Worm (Caenorhabditis elegans): Measurements from ENCODE around the gene nhr-286.

nhr-286 gene

DNA sequence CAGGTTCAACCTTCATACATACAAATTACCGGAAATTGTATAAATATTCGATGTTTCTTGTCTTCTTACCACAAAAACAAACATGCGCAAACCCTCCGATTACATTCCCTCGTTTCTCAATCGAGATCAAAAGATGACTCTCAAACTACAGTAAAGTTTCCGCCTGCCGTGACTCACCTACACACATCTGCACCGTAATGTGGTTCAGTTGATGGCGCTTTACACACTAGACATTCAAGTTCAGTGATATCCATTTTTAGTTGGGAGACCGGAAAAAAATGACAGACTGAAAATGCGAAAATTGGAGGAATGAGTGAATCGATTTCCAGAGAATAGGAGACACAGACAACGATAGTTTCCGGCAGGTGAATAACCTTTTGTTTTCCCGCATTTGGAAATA is at the start of gene nhr-286:
Gene nhr-286, minus strand, starts transcription at position 324 of the 400 bp plus-strand sequence.
- TF ChIP-seq him-1 (tag; optimal IDR thresholded peaks at IDR 0.05) (no peak), dao-5 (tag; optimal IDR thresholded peaks at IDR 0.05) (no peak)

- TF ChIP-seq W03F9.2 (tag; optimal IDR thresholded peaks at IDR 0.05) (no peak), him-1 (tag; optimal IDR thresholded peaks at IDR 0.05) (no peak), dao-5 (tag; optimal IDR thresholded peaks at IDR 0.05) (no peak)
Observed at ce11 chrV:7140368-7140767, 49.0 kb upstream of the nhr-286 start.

- TF ChIP-seq him-1 (tag; optimal IDR thresholded peaks at IDR 0.05), result no peak
- no peak for TF ChIP-seq W03F9.2 (tag; optimal IDR thresholded peaks at IDR 0.05)
- no peak for TF ChIP-seq dao-5 (tag; optimal IDR thresholded peaks at IDR 0.05)
Observed at ce11 chrV:7138320-7138719, 46.9 kb upstream of the nhr-286 start, which contains the start of gene str-112. Gene str-112 (minus strand): TSS chrV:7138420.

- TF ChIP-seq him-1 (tag; optimal IDR thresholded peaks at IDR 0.05) (no peak), W03F9.2 (tag; optimal IDR thresholded peaks at IDR 0.05) (no peak), dao-5 (tag; optimal IDR thresholded peaks at IDR 0.05) (no peak)
Observed at ce11 chrV:7136859-7137258, 45.4 kb upstream of the nhr-286 start.

DNA sequence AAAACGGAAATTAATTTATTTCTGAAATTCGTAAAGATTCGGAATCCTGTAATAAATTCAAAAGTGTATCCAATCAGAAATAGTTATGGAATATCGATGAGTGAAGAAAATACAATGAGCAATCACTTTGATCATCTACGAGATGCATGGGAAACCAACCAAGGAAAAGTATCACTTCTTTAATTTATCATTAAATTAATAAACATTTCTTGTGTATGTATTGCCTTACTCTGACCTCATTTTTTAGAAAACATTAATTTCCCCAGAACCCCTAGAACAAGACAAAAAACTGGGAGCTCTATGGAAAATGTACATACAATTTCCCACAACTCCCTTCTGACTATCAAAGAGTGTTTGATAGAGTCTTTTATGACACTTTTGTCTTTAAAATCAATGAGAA is 42.6 kb upstream of the nhr-286 start, which contains the start of gene F10D2.16:
Gene F10D2.16, plus strand, starts transcription at position 301 of the 400 bp plus-strand sequence.
- TF ChIP-seq W03F9.2 (tag; optimal IDR thresholded peaks at IDR 0.05), result no peak
- TF ChIP-seq him-1 (tag; optimal IDR thresholded peaks at IDR 0.05), result no peak
- no peak for TF ChIP-seq dao-5 (tag; optimal IDR thresholded peaks at IDR 0.05)

ce11 chrV:7132248-7132647 is 40.8 kb upstream of the nhr-286 start, which contains the start of gene sre-10:
Gene sre-10 (plus strand): TSS chrV:7132548.
- TF ChIP-seq dao-5 (tag; optimal IDR thresholded peaks at IDR 0.05) (no peak), him-1 (tag; optimal IDR thresholded peaks at IDR 0.05) (no peak), W03F9.2 (tag; optimal IDR thresholded peaks at IDR 0.05) (no peak)

ce11 chrV:7130974-7131373 is 39.6 kb upstream of the nhr-286 start, which contains the start of gene srx-36:
Gene srx-36 (minus strand): TSS chrV:7131074.
- TF ChIP-seq him-1 (tag; optimal IDR thresholded peaks at IDR 0.05) (no peak), dao-5 (tag; optimal IDR thresholded peaks at IDR 0.05) (no peak), W03F9.2 (tag; optimal IDR thresholded peaks at IDR 0.05) (no peak)

ce11 chrV:7129460-7129859 is 38.0 kb upstream of the nhr-286 start, which contains the start of gene T01C4.8:
Gene T01C4.8 (minus strand): TSS chrV:7129560.
- TF ChIP-seq dao-5 (tag; optimal IDR thresholded peaks at IDR 0.05) (no peak), W03F9.2 (tag; optimal IDR thresholded peaks at IDR 0.05) (no peak), him-1 (tag; optimal IDR thresholded peaks at IDR 0.05) (no peak)

DNA sequence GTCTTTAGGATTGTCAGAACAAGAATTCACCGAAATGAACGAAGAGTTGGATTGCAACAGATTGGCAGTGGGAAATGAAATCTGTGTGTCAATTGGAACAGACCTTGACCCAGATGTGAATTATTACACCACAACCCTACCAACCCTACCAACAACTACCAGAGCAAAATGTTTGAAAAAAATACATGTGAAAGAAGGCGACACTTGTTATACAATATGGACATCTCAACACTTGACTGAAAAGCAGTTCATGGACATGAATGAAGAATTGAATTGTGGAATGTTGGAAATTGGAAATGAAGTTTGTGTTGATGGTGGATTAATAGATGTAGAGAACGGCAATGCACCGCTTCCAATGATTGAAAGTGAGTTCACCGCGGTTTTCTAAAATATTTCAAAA is 32.6 kb upstream of the nhr-286 start:
- no peak for TF ChIP-seq him-1 (tag; optimal IDR thresholded peaks at IDR 0.05)
- TF ChIP-seq dao-5 (tag; optimal IDR thresholded peaks at IDR 0.05), result no peak
- TF ChIP-seq W03F9.2 (tag; optimal IDR thresholded peaks at IDR 0.05), result no peak

- TF ChIP-seq dao-5 (tag; optimal IDR thresholded peaks at IDR 0.05) (no peak), him-1 (tag; optimal IDR thresholded peaks at IDR 0.05) (no peak), W03F9.2 (tag; optimal IDR thresholded peaks at IDR 0.05) (no peak)
Observed at ce11 chrV:7123188-7123708, 31.8 kb upstream of the nhr-286 start, which contains the start of gene lmd-5. Gene lmd-5 (plus strand): TSS chrV:7123658.

DNA sequence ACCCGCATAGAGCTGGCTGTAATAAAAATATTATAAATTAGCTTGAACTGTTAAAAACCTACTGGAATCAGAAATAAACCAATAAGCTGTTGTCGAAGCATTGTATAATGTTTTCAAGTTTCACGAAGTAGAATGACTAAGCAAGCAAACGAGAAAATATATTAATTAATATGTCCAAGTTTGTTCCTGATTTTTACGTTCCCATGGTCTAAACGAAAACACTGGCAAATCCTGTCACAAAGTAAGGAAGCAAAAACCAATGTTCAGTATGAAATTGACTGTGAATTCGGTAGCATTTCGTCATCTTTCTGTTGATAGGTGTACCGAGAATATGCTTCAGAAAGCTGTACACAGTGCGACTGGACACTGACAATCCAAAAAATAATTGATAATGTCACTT is 28.8 kb upstream of the nhr-286 start, which contains the start of gene srx-34:
Gene srx-34, minus strand, starts transcription at position 101 of the 400 bp plus-strand sequence.
- TF ChIP-seq him-1 (tag; optimal IDR thresholded peaks at IDR 0.05) (no peak), W03F9.2 (tag; optimal IDR thresholded peaks at IDR 0.05) (no peak), dao-5 (tag; optimal IDR thresholded peaks at IDR 0.05) (no peak)

DNA sequence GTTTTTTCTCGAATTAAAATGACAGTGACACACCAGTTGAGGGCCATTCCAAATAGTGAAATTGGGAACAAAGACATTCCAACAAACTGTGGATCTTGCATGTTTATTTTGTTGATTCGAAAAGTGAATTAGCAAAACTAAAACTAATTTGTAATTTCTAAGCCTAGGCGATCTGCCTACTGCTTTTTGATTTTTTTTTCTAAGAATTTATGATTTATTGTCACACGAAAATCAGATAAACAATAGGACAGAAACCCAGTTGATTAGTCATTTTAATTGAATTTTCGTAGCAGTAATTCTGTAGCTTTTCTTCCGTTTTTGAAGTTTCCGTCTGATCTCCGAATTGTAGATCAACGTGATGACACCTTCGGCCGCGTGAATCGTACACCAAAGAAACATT is 27.4 kb upstream of the nhr-286 start, which contains the start of gene srx-33:
Gene srx-33, minus strand, starts transcription at position 101 of the 400 bp plus-strand sequence.
- TF ChIP-seq W03F9.2 (tag; optimal IDR thresholded peaks at IDR 0.05) (no peak), him-1 (tag; optimal IDR thresholded peaks at IDR 0.05) (no peak), dao-5 (tag; optimal IDR thresholded peaks at IDR 0.05) (no peak)

ce11 chrV:7112223-7112622 is 20.8 kb upstream of the nhr-286 start:
- no peak for TF ChIP-seq him-1 (tag; optimal IDR thresholded peaks at IDR 0.05)
- TF ChIP-seq dao-5 (tag; optimal IDR thresholded peaks at IDR 0.05), result no peak
- TF ChIP-seq W03F9.2 (tag; optimal IDR thresholded peaks at IDR 0.05), result no peak

DNA sequence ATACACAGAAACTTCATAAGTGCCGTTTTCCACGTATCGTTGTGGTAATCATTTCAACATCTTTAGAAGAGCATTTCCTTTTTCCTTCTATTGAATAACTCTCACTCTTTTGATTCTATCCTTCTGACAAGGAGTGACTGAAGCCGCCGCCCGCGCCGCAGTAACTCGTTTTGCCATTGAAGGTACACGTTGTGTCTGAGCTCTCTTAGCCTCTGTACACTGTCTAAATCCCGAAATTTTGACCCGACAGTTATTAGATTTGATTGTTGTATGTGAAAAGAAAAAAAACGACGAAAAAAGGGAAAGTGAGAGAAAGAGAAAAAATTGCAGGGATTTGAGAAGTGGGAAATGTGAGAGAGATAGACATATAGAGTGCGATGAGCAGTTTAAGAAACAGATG is 19.9 kb upstream of the nhr-286 start:
- TF ChIP-seq him-1 (tag; optimal IDR thresholded peaks at IDR 0.05) (no peak), dao-5 (tag; optimal IDR thresholded peaks at IDR 0.05) (no peak), W03F9.2 (tag; optimal IDR thresholded peaks at IDR 0.05) (no peak)

DNA sequence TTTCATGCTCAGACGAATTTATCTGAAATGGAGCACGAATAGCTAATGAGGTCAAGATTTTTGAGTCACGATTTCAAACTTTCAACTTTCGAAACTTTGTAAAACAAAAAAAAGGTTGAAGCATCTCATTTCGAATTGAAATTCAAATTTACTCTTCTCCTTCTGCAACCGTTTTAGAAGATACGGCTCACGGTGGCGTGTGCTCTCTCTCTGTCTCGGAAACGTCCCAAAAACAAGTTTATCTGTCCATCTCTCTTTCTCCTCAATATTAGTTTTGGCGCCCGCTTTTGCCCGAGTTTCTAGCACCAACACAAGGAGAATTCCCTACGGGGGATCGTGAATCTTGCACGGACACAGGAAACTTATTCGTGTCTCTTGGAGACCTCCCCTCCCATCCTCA is 19.0 kb upstream of the nhr-286 start:
- TF ChIP-seq W03F9.2 (tag; optimal IDR thresholded peaks at IDR 0.05) (no peak), dao-5 (tag; optimal IDR thresholded peaks at IDR 0.05) (no peak), him-1 (tag; optimal IDR thresholded peaks at IDR 0.05) (no peak)
